Worm (Caenorhabditis elegans) whole organism, L1 larva: ENCODE results near the gene exc-15.

Experiments
- ama-1 ChIP-seq: fragments of 150-350 bp; optimal IDR thresholded peaks from 2 replicates; lab custom pipeline; 2014
- mep-1 ChIP-seq: fragments of 150-350 bp; optimal IDR thresholded peaks from 2 replicates; lab custom pipeline; 2014; ENCODE audit warnings: missing biosample characterization, missing genetic modification characterization
- tlp-1 ChIP-seq: fragments of 150-350 bp; optimal IDR thresholded peaks from 2 replicates; lab custom pipeline; 2014; ENCODE audit warnings: missing biosample characterization, missing genetic modification characterization

ce11 chrV:4503868-4504365 is 20.7 kb downstream of the exc-15 start:
- TF ChIP-seq tlp-1 (tag; lab: Kevin White, UChicago), result no peak
- no peak for TF ChIP-seq mep-1 (tag; lab: Kevin White, UChicago)
- TF ChIP-seq ama-1 (lab: Kevin White, UChicago), result no peak
